Worm (Caenorhabditis elegans) whole organism, L4/young adult: Measurements from ENCODE around the gene pqn-54.

Source experiments
- W03F9.2 ChIP-seq: fragments of 150-350 bp; optimal IDR thresholded peaks from 2 replicates; lab custom pipeline; 2014; ENCODE audit warnings: missing biosample characterization, missing genetic modification characterization
- dao-5 ChIP-seq: sonication (generic microtip); optimal IDR thresholded peaks from 2 replicates; lab custom pipeline; 2016; ENCODE audit warnings: missing genotype, missing genetic modification characterization, moderate library complexity, missing compliant biosample characterization
- him-1 ChIP-seq: sonication (generic microtip); optimal IDR thresholded peaks from 2 replicates; lab custom pipeline; 2016; ENCODE audit warnings: missing genotype, missing genetic modification reagents, missing genetic modification characterization, missing compliant biosample characterization

DNA sequence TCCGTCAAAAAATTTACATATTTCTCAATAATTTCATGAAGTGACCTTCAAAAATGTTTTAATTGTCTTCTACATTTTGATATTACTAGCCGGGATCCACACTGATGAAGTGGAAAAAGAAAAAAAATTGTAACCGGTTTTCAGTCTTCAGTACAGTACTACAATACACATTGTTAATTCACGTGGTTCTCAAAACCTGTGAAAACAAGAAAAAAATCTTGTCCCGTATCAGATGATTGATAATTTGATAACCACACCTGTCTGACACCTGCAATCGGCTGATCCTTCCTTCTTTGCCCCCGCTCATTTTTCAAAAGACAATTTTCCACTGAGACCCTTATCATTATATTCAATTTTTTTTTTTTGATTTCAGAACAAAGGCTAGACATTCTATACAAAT, 26.0 kb upstream of the pqn-54 start, which contains the start of gene R09B5.11:
- TF ChIP-seq him-1 (tag; lab: Kevin White, UChicago) (no peak), W03F9.2 (tag; lab: Kevin White, UChicago) (no peak), dao-5 (tag; lab: Kevin White, UChicago) (no peak)
